Fruit fly (Drosophila melanogaster): Measurements from ENCODE around the gene CG13458.
A peak's percentile ranks its signal among the peaks of the same experiment; 100 is the strongest.

dm6 chr3L:15142004-15142890 is 28.9 kb downstream of the CG13458 start, which contains the start of gene Pdi:
- TF ChIP-seq CG8478 (optimal IDR thresholded peaks at IDR 0.05) (no peak), pan (optimal IDR thresholded peaks at IDR 0.05) (no peak), EcR (GFP tag; optimal IDR thresholded peaks at IDR 0.05) (peak in 1 of 2 experiments; percentile 12), Dll (optimal IDR thresholded peaks at IDR 0.05) (no peak), psq (optimal IDR thresholded peaks at IDR 0.05) (no peak)
